Fruit fly (Drosophila melanogaster) whole organism, wandering third instar larva: Measurements from ENCODE around the gene CG46467.

Experiments used
- Dfd ChIP-seq: fragments of >200 bp; optimal IDR thresholded peaks from 2 replicates; lab custom pipeline; 2017; ENCODE audit warnings: missing biosample characterization, missing genetic modification characterization
- Hr83 ChIP-seq: fragments of 200-300 bp; sonication (Bioruptor generic); optimal IDR thresholded peaks from 2 replicates; lab custom pipeline; 2016; ENCODE audit warnings: missing biosample characterization, mild to moderate bottlenecking, missing genetic modification characterization, moderate library complexity; ENCODE audit not compliant: poor library complexity, severe bottlenecking
- Mio ChIP-seq: sonication (Bioruptor generic); optimal IDR thresholded peaks from 2 replicates; lab custom pipeline; 2016; ENCODE audit warnings: missing biosample characterization, missing genetic modification characterization

dm6 chr3R:9888668-9889302, 14.3 kb downstream of the CG46467 start:
- TF ChIP-seq Hr83 (GFP tag; lab: Kevin White, UChicago): no peak
- no peak for TF ChIP-seq Dfd (GFP tag; lab: Kevin White, UChicago)
- TF ChIP-seq Mio: no peak
